Fruit fly (Drosophila melanogaster): Measurements from ENCODE around the gene Dref.

The Dref gene

dm6 chr2L:9918020-9918959 is 48.7 kb downstream of the Dref start, which contains the start of the genes CG5885 and CG4598 (continued):
- TF ChIP-seq sens (GFP tag), result peak; percentile 89
- no peak for TF ChIP-seq CG17612 (GFP tag; IDR thresholded peaks at IDR 0.05)
- TF ChIP-seq HmgZ (tag; optimal IDR thresholded peaks at IDR 0.05), result peak; percentile 55
- peak; percentile 38 for TF ChIP-seq gcm (GFP tag; optimal IDR thresholded peaks at IDR 0.05)
- peak; percentile 76 for TF ChIP-seq Dek (tag; optimal IDR thresholded peaks at IDR 0.05)
- no peak for TF ChIP-seq CG14441 (GFP tag; IDR thresholded peaks at IDR 0.05)
- peak; percentile 46 for TF ChIP-seq Sin3A (optimal IDR thresholded peaks at IDR 0.05)
- TF ChIP-seq danr (GFP tag; IDR thresholded peaks at IDR 0.05), result no peak
- TF ChIP-seq CG2120 (GFP tag; optimal IDR thresholded peaks at IDR 0.05), result peak; percentile 76
- peak; percentile 65 for TF ChIP-seq dmrt99B (tag; optimal IDR thresholded peaks at IDR 0.05)
- no peak for TF ChIP-seq emc (GFP tag; optimal IDR thresholded peaks at IDR 0.05)
- TF ChIP-seq CG33213 (GFP tag; optimal IDR thresholded peaks at IDR 0.05), result no peak
- TF ChIP-seq CG32532 (GFP tag; IDR thresholded peaks at IDR 0.05), result peak; percentile 79
- TF ChIP-seq CG12391 (tag; optimal IDR thresholded peaks at IDR 0.05), result peak; percentile 82
- TF ChIP-seq Dip2 (GFP tag; IDR thresholded peaks at IDR 0.05), result no peak
- no peak; the same call in 1 of the 2 replicates for TF ChIP-seq HLH3B (GFP tag; IDR thresholded peaks at IDR 0.05)
- TF ChIP-seq BtbVII (GFP tag; optimal IDR thresholded peaks at IDR 0.05), result peak; percentile 52
- peak; percentile 85 for TF ChIP-seq Ada2b (GFP tag; IDR thresholded peaks at IDR 0.05)
- no peak for TF ChIP-seq Tbp (GFP tag; optimal IDR thresholded peaks at IDR 0.05)
- TF ChIP-seq cas (GFP tag; IDR thresholded peaks at IDR 0.05), result no peak
- TF ChIP-seq hth (optimal IDR thresholded peaks at IDR 0.05), result no peak
- TF ChIP-seq CG33557 (GFP tag; optimal IDR thresholded peaks at IDR 0.05), result peak; percentile 48
- TF ChIP-seq CG18011 (GFP tag; optimal IDR thresholded peaks at IDR 0.05), result peak; percentile 11
- peak; percentile 59 for TF ChIP-seq CG12219 (GFP tag; optimal IDR thresholded peaks at IDR 0.05)
- no peak for TF ChIP-seq corto (GFP tag; optimal IDR thresholded peaks at IDR 0.05)
- peak; percentile 57 for TF ChIP-seq CG3838 (GFP tag; optimal IDR thresholded peaks at IDR 0.05)
- TF ChIP-seq CG13424 (tag; optimal IDR thresholded peaks at IDR 0.05), result peak; percentile 78
- TF ChIP-seq HLHmδ (GFP tag; optimal IDR thresholded peaks at IDR 0.05), result no peak
- no peak for TF ChIP-seq CG1832 (GFP tag; optimal IDR thresholded peaks at IDR 0.05)
- peak; percentile 58 for TF ChIP-seq inv (GFP tag; IDR thresholded peaks at IDR 0.05; ENCODE audit: partially characterized antibody)
- peak; percentile 27; the same call in 1 of the 2 replicates for TF ChIP-seq CG14667 (GFP tag; IDR thresholded peaks at IDR 0.05)
- peak; percentile 82 for TF ChIP-seq HLH4C (GFP tag; IDR thresholded peaks at IDR 0.05; ENCODE audit: partially characterized antibody)
- TF ChIP-seq Hsf (GFP tag; optimal IDR thresholded peaks at IDR 0.05), result peak; percentile 38
- peak; percentile 53 for TF ChIP-seq lbe (GFP tag; optimal IDR thresholded peaks at IDR 0.05)
- peak; percentile 67; the same call in 1 of the 2 replicates for TF ChIP-seq Atf6 (GFP tag; IDR thresholded peaks at IDR 0.05)
- no peak for TF ChIP-seq aop (GFP tag; IDR thresholded peaks at IDR 0.05)
- TF ChIP-seq CG31388 (GFP tag; optimal IDR thresholded peaks at IDR 0.05), result no peak
- TF ChIP-seq Hand (GFP tag; optimal IDR thresholded peaks at IDR 0.05), result no peak
- peak; percentile 61 for TF ChIP-seq nmo (GFP tag; optimal IDR thresholded peaks at IDR 0.05)
- no peak for TF ChIP-seq nau (GFP tag; optimal IDR thresholded peaks at IDR 0.05)
- no peak for TF ChIP-seq slp2 (GFP tag; optimal IDR thresholded peaks at IDR 0.05)
- peak; percentile 63 for TF ChIP-seq CG12942 (GFP tag; optimal IDR thresholded peaks at IDR 0.05)
- peak; percentile 67 for TF ChIP-seq Nf-YC (tag; optimal IDR thresholded peaks at IDR 0.05)
- TF ChIP-seq Side (GFP tag; optimal IDR thresholded peaks at IDR 0.05), result no peak
- peak; percentile 15 for TF ChIP-seq Bteb2 (GFP tag; optimal IDR thresholded peaks at IDR 0.05)
- peak in 1 of 3 experiments; percentile 52 for TF ChIP-seq Stat92E (GFP tag; optimal IDR thresholded peaks at IDR 0.05)
- peak; percentile 56 for TF ChIP-seq CG15696 (tag; optimal IDR thresholded peaks at IDR 0.05)
- peak; percentile 35; the same call in 1 of the 2 replicates for TF ChIP-seq ara (GFP tag; IDR thresholded peaks at IDR 0.05)
- peak; percentile 72; the same call in 1 of the 2 replicates for TF ChIP-seq sens-2 (GFP tag; IDR thresholded peaks at IDR 0.05)

Measured in whole organism, embryonic.